Worm (Caenorhabditis elegans): ENCODE results near the gene F10B5.2.

Gene F10B5.2

DNA sequence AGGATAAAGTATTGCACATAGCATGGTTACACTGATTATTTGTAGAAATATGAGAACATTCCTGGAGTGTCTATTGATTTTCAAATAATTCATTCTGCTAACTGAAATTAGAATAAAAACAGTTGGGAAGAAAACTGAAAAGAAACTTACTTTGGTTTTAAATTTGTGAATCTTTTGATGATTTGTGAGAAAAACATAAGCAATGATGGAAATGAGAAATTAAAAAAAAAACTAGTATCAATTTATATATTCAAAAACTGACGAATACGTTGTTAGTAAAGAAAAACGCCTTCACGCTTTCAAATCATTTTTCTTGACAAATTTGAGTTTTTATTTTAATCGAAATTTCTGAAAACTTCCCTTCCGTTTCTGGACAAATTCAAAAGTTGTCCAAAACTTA is 48.6 kb downstream of the F10B5.2 start, which contains the start of gene T05C12.9 (continued):
- no peak for TF ChIP-seq hlh-12 (tag; optimal IDR thresholded peaks at IDR 0.05)

DNA sequence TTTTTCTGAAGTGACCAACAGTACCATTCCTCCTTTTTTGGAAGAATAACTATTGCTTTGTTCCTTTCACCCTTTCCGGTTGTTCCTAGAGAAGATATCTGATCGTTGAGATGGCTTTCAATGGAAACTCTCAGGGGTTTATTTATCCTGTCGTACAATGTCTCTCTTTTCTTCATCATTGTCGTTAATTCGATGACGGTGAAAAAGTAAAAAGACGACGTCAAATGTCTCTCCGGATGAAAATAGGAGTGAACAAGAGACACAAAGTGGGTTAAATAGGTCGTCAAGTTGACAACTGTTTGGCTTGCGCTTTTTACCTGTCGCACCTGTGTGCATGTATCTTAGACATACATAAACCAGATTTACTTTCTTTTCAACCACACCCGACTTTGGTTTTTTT is 49.4 kb downstream of the F10B5.2 start:
- no peak for TF ChIP-seq ztf-18 (tag; optimal IDR thresholded peaks at IDR 0.05)
- TF ChIP-seq Y67H2A.10 (GFP tag; conservative IDR thresholded peaks at IDR 0.05), result no peak
- TF ChIP-seq aptf-3 (GFP tag; IDR thresholded peaks at IDR 0.05), result no peak
- no peak for TF ChIP-seq fkh-3 (tag; optimal IDR thresholded peaks at IDR 0.05)
- no peak for TF ChIP-seq snpc-3.4 (tag; optimal IDR thresholded peaks at IDR 0.05)
- TF ChIP-seq zim-3 (tag; optimal IDR thresholded peaks at IDR 0.05), result no peak
- no peak for TF ChIP-seq pha-4 (tag; optimal IDR thresholded peaks at IDR 0.05)
- TF ChIP-seq ceh-79 (tag; optimal IDR thresholded peaks at IDR 0.05), result no peak
- TF ChIP-seq madf-3 (GFP tag; IDR thresholded peaks at IDR 0.05), result no peak
- TF ChIP-seq hmg-1.2 (GFP tag; IDR thresholded peaks at IDR 0.05), result no peak
- no peak for TF ChIP-seq lin-26 (GFP tag; IDR thresholded peaks at IDR 0.05)
- TF ChIP-seq efl-1 (GFP tag; optimal IDR thresholded peaks at IDR 0.05), result no peak
- no peak for TF ChIP-seq sea-2 (GFP tag; IDR thresholded peaks at IDR 0.05)
- no peak for TF ChIP-seq egl-18 (GFP tag; IDR thresholded peaks at IDR 0.05)
- no peak for TF ChIP-seq lin-40 (tag; optimal IDR thresholded peaks at IDR 0.05)
